Worm (Caenorhabditis elegans) whole organism, mixed stage, embryonic: Measurements from ENCODE around the gene D1022.9.

Experiments
- M03D4.4 ChIP-seq: sonication (generic microtip); optimal IDR thresholded peaks from 2 replicates; lab custom pipeline; 2017; ENCODE audit warnings: mild to moderate bottlenecking, missing genetic modification characterization, missing compliant biosample characterization
- ceh-39 ChIP-seq: fragments of 150-350 bp; optimal IDR thresholded peaks from 2 replicates; lab custom pipeline; 2014; ENCODE audit warnings: missing biosample characterization, missing genetic modification characterization
- elt-1 ChIP-seq: sonication (generic microtip); optimal IDR thresholded peaks from 2 replicates; lab custom pipeline; 2017; ENCODE audit warnings: missing genetic modification characterization, mild to moderate bottlenecking, missing compliant biosample characterization, antibody characterized with exemption, moderate library complexity, borderline replicate concordance; ENCODE audit not compliant: insufficient read depth
- elt-3 ChIP-seq: fragments of 150-350 bp; optimal IDR thresholded peaks from 2 replicates; lab custom pipeline; 2014; ENCODE audit warnings: missing biosample characterization, missing genetic modification characterization
- nhr-12 ChIP-seq: fragments of 150-350 bp; optimal IDR thresholded peaks from 2 replicates; lab custom pipeline; 2014; ENCODE audit warnings: missing biosample characterization, missing genetic modification characterization
- nhr-28 ChIP-seq: fragments of 150-350 bp; optimal IDR thresholded peaks from 2 replicates; lab custom pipeline; 2014; ENCODE audit warnings: missing biosample characterization, missing genetic modification characterization
- nhr-76 ChIP-seq: sonication (generic microtip); optimal IDR thresholded peaks from 2 replicates; lab custom pipeline; 2017; ENCODE audit warnings: missing biosample characterization, missing genetic modification characterization
- unc-62 ChIP-seq: fragments of 150-350 bp; optimal IDR thresholded peaks from 2 replicates; lab custom pipeline; 2014; ENCODE audit warnings: missing biosample characterization, missing genetic modification reagents, missing genetic modification characterization
- ztf-11 ChIP-seq: fragments of 150-350 bp; optimal IDR thresholded peaks from 2 replicates; lab custom pipeline; 2014; ENCODE audit warnings: missing biosample characterization, missing genetic modification characterization

- TF ChIP-seq ceh-39 (tag; lab: Kevin White, UChicago), result no peak
- TF ChIP-seq nhr-12 (tag; lab: Kevin White, UChicago), result no peak
- TF ChIP-seq nhr-28, result no peak
- no peak for TF ChIP-seq ztf-11 (tag; lab: Kevin White, UChicago)
- TF ChIP-seq elt-1 (tag; lab: Kevin White, UChicago), result no peak
- peak; percentile 29 for TF ChIP-seq M03D4.4 (tag; lab: Kevin White, UChicago)
- TF ChIP-seq unc-62, result no peak
- no peak for TF ChIP-seq nhr-76 (tag; lab: Kevin White, UChicago)
- no peak for TF ChIP-seq elt-3 (tag; lab: Kevin White, UChicago)
These were observed 10.8 kb downstream of the D1022.9 start, which contains the start of the genes aka-1 and ubc-6 for ce11 chrII:7478487-7479234.
